Fruit fly (Drosophila melanogaster) whole organism, wandering third instar larva: ENCODE data around the gene Fum4.

Experiments
- Abd-B ChIP-seq: fragments of >200 bp; optimal IDR thresholded peaks from 2 replicates; lab custom pipeline; 2017; ENCODE audit warnings: missing biosample characterization, missing genetic modification characterization
- CG32264 ChIP-seq: fragments of 200-800 bp; sonication (Bioruptor generic); optimal IDR thresholded peaks from 2 replicates; lab custom pipeline; 2016; ENCODE audit warnings: missing biosample characterization, missing genetic modification characterization
- CrebA ChIP-seq: fragments of 200-800 bp; sonication (Bioruptor generic); optimal IDR thresholded peaks from 2 replicates; lab custom pipeline; 2016; ENCODE audit warnings: missing biosample characterization, mild to moderate bottlenecking, missing genetic modification characterization, borderline replicate concordance
- Dif ChIP-seq: fragments of 200-275, 200-300 bp; sonication (Bioruptor generic); optimal IDR thresholded peaks from 2 replicates; lab custom pipeline; 2018; ENCODE audit warnings: missing biosample characterization, missing genetic modification characterization; ENCODE audit not compliant: partially characterized antibody
- GATAd ChIP-seq: sonication (Bioruptor generic); optimal IDR thresholded peaks from 2 replicates; lab custom pipeline; 2016; ENCODE audit warnings: missing biosample characterization, missing genetic modification characterization
- Hnf4 ChIP-seq: fragments of 200-800 bp; sonication (Bioruptor generic); optimal IDR thresholded peaks from 2 replicates; lab custom pipeline; 2016; ENCODE audit warnings: missing biosample characterization, mild to moderate bottlenecking, missing genetic modification characterization
- Hr83 ChIP-seq: fragments of 200-300 bp; sonication (Bioruptor generic); optimal IDR thresholded peaks from 2 replicates; lab custom pipeline; 2016; ENCODE audit warnings: missing biosample characterization, mild to moderate bottlenecking, missing genetic modification characterization, moderate library complexity; ENCODE audit not compliant: poor library complexity, severe bottlenecking
- Jra ChIP-seq: sonication (Bioruptor generic); optimal IDR thresholded peaks from 2 replicates; lab custom pipeline; 2016; ENCODE audit warnings: missing biosample characterization, missing genetic modification characterization
- Myc ChIP-seq: fragments of >200 bp; optimal IDR thresholded peaks from 2 replicates; lab custom pipeline; 2017
- N ChIP-seq: fragments of >200 bp; optimal IDR thresholded peaks from 2 replicates; lab custom pipeline; 2018; ENCODE audit warnings: missing biosample characterization, missing external identifiers, missing genetic modification characterization
- OdsH ChIP-seq: fragments of 200-800 bp; sonication (Bioruptor generic); optimal IDR thresholded peaks from 2 replicates; lab custom pipeline; 2016; ENCODE audit warnings: missing biosample characterization, mild to moderate bottlenecking, missing genetic modification characterization
- Rel ChIP-seq, 2 experiments: fragments of 200-800 bp; sonication (Bioruptor generic) in 1 of 2; optimal IDR thresholded peaks; 2 replicates in 1 of 2; 3 replicates in 1 of 2; lab custom pipeline; 2016 to 2019; ENCODE audit warnings: mild to moderate bottlenecking in 2 of 2, missing biosample characterization in 2 of 2, missing genetic modification characterization in 2 of 2, moderate library complexity in 1 of 2
- Sp1 ChIP-seq: fragments of 200-800 bp; sonication (Bioruptor generic); optimal IDR thresholded peaks from 3 replicates; lab custom pipeline; 2019; ENCODE audit warnings: missing biosample characterization, mild to moderate bottlenecking, missing genetic modification characterization, moderate library complexity
- br ChIP-seq: fragments of 200-800 bp; sonication (Bioruptor generic); optimal IDR thresholded peaks from 2 replicates; lab custom pipeline; 2016; ENCODE audit warnings: missing biosample characterization, missing genetic modification characterization
- brk ChIP-seq: fragments of 200-800 bp; sonication (Bioruptor generic); optimal IDR thresholded peaks from 2 replicates; lab custom pipeline; 2016; ENCODE audit warnings: missing biosample characterization, mild to moderate bottlenecking, missing genetic modification characterization
- dl ChIP-seq, 2 experiments: fragments of 175-275, 200-275 bp in 1 of 2; fragments of 200-275 bp in 1 of 2; sonication (Bioruptor generic); optimal IDR thresholded peaks; lab custom pipeline; 2018; ENCODE audit warnings: mild to moderate bottlenecking in 2 of 2, missing biosample characterization in 2 of 2, missing genetic modification characterization in 2 of 2, moderate library complexity in 2 of 2; ENCODE audit not compliant: partially characterized antibody in 2 of 2, insufficient read depth in 1 of 2
- dmrt93B ChIP-seq: fragments of 200-800 bp; sonication (Bioruptor generic); optimal IDR thresholded peaks from 2 replicates; lab custom pipeline; 2018; ENCODE audit warnings: missing biosample characterization, mild to moderate bottlenecking, missing genetic modification characterization
- dsf ChIP-seq: sonication (Bioruptor generic); optimal IDR thresholded peaks from 2 replicates; lab custom pipeline; 2016; ENCODE audit warnings: missing biosample characterization, missing genetic modification characterization, borderline replicate concordance
- ey ChIP-seq: fragments of 200-800 bp; sonication (Bioruptor generic); optimal IDR thresholded peaks from 2 replicates; lab custom pipeline; 2016; ENCODE audit warnings: missing biosample characterization, missing genetic modification characterization
- fru ChIP-seq: fragments of 200-800 bp; sonication (Bioruptor generic); optimal IDR thresholded peaks from 3 replicates; lab custom pipeline; 2016; ENCODE audit warnings: missing biosample characterization, mild to moderate bottlenecking, missing genetic modification characterization
- rgr ChIP-seq: fragments of 200-800 bp; sonication (Bioruptor generic); optimal IDR thresholded peaks from 3 replicates; lab custom pipeline; 2016; ENCODE audit warnings: missing biosample characterization, mild to moderate bottlenecking, missing genetic modification characterization
- sv ChIP-seq: fragments of 200-800 bp; sonication (Bioruptor generic); optimal IDR thresholded peaks from 3 replicates; lab custom pipeline; 2016; ENCODE audit warnings: missing biosample characterization, missing genetic modification characterization
- tai ChIP-seq: sonication (Bioruptor generic); optimal IDR thresholded peaks from 2 replicates; lab custom pipeline; 2016; ENCODE audit warnings: missing biosample characterization, missing genetic modification characterization
- usp ChIP-seq: fragments of >200 bp; optimal IDR thresholded peaks from 2 replicates; lab custom pipeline; 2017; ENCODE audit warnings: missing biosample characterization, missing genetic modification characterization
- woc ChIP-seq: sonication (Bioruptor generic); optimal IDR thresholded peaks from 2 replicates; lab custom pipeline; 2016; ENCODE audit warnings: missing biosample characterization, mild to moderate bottlenecking, missing genetic modification characterization

Gene Fum4

DNA sequence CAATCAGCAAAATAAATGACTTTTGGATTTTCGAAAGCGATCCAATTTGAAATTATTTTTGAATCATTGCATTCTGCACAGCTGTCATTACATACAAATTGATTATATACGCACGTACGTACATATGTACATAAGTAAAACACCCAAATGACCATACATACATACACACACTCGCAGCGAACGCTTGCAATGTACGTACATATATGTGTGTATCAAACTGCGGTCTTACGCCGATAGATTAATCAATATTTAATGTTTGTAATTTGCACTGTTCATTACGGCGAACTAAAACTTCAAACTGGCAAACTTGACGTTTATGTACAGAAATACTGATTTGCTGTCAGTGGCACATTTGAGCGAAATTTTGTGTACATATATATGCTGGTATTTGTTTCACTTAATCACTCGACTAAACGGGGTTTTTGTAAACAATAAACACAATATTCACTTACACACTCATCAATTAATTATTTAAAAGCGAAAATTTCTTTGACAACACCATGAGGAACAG lies 35.0 kb upstream of the Fum4 start:
- TF ChIP-seq dsf (GFP tag; lab: Kevin White, UChicago) (no peak), Rel (GFP tag; optimal IDR thresholded peaks at IDR 0.05; lab: Kevin White, UChicago) (peak; percentile 9), Rel (tag; optimal IDR thresholded peaks at IDR 0.05; lab: Kevin White, UChicago) (no peak)

DNA sequence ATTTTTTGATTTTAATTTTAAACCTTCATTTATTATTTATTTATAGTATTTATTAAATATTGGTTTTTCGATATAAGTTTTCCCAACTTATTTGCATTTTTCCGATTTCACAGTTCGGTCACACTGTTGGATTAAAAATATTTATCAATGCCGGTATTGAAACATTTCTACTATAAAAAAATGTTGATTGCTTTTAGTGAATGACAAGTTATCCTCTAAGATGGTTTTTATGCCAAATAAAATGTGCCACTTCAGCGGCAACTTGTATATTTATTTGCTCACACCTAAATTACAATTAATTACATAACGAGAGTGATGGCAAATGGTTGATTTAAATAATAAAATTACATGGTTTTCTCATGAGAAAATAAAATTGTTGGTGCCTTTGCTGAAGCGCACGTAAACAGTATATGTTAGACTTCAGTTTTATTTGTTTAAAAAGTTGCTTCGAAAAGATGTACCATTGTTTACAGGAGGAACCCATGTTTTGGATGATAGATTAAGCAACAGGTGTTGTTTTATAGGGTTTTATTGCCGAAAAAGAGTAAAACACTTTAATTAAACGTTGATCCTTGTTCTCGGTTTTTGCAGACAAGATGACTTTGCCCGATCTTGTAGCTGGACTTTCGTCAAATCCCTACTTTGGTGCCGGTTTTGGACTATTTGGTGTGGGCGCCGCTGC lies 31.4 kb upstream of the Fum4 start, which contains the start of gene Bcs1:
TSS of gene Bcs1 (plus strand) at position 108 of the 682 bp plus-strand sequence.
- no peak for TF ChIP-seq Hr83 (GFP tag; lab: Kevin White, UChicago)
- no peak for TF ChIP-seq Rel (GFP tag; optimal IDR thresholded peaks at IDR 0.05; lab: Kevin White, UChicago)
- peak; percentile 7 for TF ChIP-seq Rel (tag; optimal IDR thresholded peaks at IDR 0.05; lab: Kevin White, UChicago)
- TF ChIP-seq Jra (GFP tag; lab: Kevin White, UChicago): no peak
- no peak for TF ChIP-seq br
- TF ChIP-seq brk (GFP tag; lab: Kevin White, UChicago): peak; percentile 60
- no peak for TF ChIP-seq fru (GFP tag; lab: Kevin White, UChicago)
- no peak for TF ChIP-seq dl (GFP tag; optimal IDR thresholded peaks at IDR 0.05; lab: Kevin White, UChicago; ENCODE audit: insufficient read depth in 1 of 2, partially characterized antibody in 2 of 2)
- TF ChIP-seq usp (GFP tag; lab: Kevin White, UChicago): no peak
- TF ChIP-seq tai (GFP tag; lab: Kevin White, UChicago): peak; percentile 58

DNA sequence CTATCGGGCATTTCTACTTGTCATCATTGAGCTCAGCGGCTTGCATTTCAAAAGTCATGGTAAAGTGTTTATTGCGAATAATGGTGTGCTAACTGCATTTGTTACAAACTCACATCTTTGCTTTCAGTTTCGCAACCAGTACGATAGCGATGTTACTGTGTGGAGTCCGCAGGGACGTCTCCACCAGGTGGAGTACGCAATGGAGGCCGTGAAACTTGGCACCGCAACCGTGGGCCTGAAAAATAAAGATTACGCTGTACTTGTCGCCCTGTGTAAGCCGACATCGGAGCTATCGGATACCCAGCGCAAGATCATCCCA lies 30.1 kb upstream of the Fum4 start:
- TF ChIP-seq dmrt93B (GFP tag; lab: Kevin White, UChicago) (no peak), Jra (GFP tag; lab: Kevin White, UChicago) (no peak)

DNA sequence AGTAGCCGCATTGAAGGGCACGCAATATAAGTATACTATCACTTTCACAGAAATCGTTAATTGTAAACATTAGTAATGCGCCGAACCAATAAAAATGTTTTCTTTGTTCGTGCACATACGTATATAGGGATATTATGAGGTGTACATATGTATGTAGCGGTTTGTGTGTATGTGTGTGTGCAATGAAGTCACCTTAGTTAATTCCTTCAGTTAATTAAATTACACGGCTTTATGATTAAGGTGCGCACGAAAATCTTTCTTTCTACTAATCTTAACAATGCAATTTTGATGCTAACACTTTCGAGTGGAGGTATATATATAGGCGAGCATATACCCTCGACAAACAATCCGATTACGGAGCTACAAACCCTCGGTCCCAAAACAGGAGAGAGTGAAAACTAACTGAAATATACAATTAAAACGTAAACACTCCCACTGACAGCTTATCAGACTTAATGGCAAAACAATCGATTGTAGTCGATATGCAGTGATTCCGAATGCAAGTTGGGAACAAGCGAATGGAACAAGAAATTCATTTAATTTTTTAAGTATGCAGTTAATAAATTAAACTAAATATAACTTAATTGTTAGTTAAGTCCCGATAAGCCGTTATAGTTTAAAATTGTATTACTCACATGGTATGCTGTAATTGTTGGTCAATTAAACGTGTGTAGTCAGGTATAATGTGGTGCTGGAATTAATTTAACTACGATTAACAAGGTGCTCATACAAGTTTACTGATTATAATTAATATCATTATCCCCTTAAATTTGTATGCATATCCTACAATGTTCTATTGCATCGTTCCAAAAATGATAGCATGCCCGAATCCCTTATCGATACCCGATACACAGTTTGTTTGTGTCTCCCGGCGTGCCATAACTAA lies 29.4 kb upstream of the Fum4 start, which contains the start of the genes Npc1a and Prosalpha6:
TSS of gene Npc1a (minus strand) at position 716 of the 886 bp plus-strand sequence.
TSS of gene Prosalpha6 (plus strand) at position 851 of the 886 bp plus-strand sequence.
- no peak for TF ChIP-seq dmrt93B (GFP tag; lab: Kevin White, UChicago)
- TF ChIP-seq Sp1 (GFP tag; lab: Kevin White, UChicago): no peak
- TF ChIP-seq Hnf4 (GFP tag; lab: Kevin White, UChicago): peak; percentile 19
- TF ChIP-seq dsf (GFP tag; lab: Kevin White, UChicago): no peak
- TF ChIP-seq Myc (lab: Kevin White, UChicago): peak; percentile 14
- TF ChIP-seq OdsH: no peak
- no peak for TF ChIP-seq dl (GFP tag; optimal IDR thresholded peaks at IDR 0.05; lab: Kevin White, UChicago; ENCODE audit: insufficient read depth in 1 of 2, partially characterized antibody in 2 of 2)
- no peak for TF ChIP-seq N (GFP tag; lab: Kevin White, UChicago)
- TF ChIP-seq Jra (GFP tag; lab: Kevin White, UChicago): no peak
- TF ChIP-seq brk (GFP tag; lab: Kevin White, UChicago): no peak
- TF ChIP-seq tai (GFP tag; lab: Kevin White, UChicago): peak; percentile 57
- no peak for TF ChIP-seq CG32264 (GFP tag; lab: Kevin White, UChicago)
- TF ChIP-seq CrebA: no peak
- TF ChIP-seq Dif (GFP tag; lab: Kevin White, UChicago): peak; percentile 58
- TF ChIP-seq sv (GFP tag; lab: Kevin White, UChicago): peak; percentile 44
- TF ChIP-seq woc (GFP tag; lab: Kevin White, UChicago): peak; percentile 88
- TF ChIP-seq ey (GFP tag; lab: Kevin White, UChicago): peak; percentile 19
- TF ChIP-seq Hr83 (GFP tag; lab: Kevin White, UChicago): peak; percentile 36
- TF ChIP-seq Abd-B (GFP tag; lab: Kevin White, UChicago): no peak
- no peak for TF ChIP-seq GATAd (GFP tag; lab: Kevin White, UChicago)
- TF ChIP-seq, all 38 proteins: peak for 8

DNA sequence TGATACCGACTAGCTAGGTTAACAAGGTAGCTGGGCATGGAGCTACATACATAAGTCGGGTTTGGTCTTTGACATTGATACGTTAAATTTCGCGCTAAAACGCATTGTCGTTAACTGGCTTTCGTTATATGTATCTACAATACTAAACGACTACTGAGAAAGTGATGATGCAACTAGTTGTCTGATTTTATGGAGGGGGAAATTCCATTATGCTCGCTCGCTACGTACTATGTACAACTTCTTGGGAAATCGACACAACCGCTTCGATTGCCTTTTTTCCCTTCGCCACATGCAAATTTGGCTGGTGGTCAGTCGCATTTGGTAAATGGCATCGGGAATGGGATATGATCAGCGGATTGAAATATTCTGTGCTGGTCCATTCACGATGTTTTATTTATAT lies 28.7 kb upstream of the Fum4 start:
- TF ChIP-seq OdsH: no peak
- no peak for TF ChIP-seq rgr (GFP tag; lab: Kevin White, UChicago)
- no peak for TF ChIP-seq dsf (GFP tag; lab: Kevin White, UChicago)
